Worm (Caenorhabditis elegans): ENCODE results near the gene clc-3.

DNA sequence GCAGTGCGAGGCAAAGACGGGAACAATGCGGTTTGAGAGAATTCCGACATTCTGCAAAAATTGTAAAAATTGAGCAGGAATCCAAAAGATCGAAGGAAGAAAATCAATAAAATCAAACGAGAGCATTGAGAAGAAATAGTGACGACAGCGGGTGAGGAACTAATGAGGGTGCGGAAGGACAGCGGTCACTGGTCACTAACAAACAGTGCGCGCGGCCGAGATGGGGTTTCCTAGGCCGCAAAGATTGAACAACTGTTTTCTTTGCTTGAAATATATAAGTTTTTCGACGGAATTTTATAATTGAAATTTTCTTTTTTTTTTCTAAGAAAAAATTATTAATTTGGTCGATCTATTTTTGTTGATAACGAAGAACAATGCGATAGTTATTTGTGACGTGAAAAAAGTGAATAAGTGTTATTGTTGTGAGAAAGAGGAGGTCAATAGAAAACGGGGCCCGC, 37.1 kb upstream of the clc-3 start, which contains the start of gene unc-78:
- TF ChIP-seq him-1 (tag; optimal IDR thresholded peaks at IDR 0.05) (no peak), dao-5 (tag; optimal IDR thresholded peaks at IDR 0.05) (no peak), W03F9.2 (tag; optimal IDR thresholded peaks at IDR 0.05) (no peak)

All from whole organism, L4/young adult.